Worm (Caenorhabditis elegans) whole organism, L4 larva: ENCODE data around the gene cey-4.

ENCODE experiments used
- T26A8.4 ChIP-seq: fragments of 200-800 bp; sonication (Bioruptor generic); IDR thresholded peaks from 2 replicates; pipeline ENCODE4 v1.3.6; 2022; ENCODE audit warnings: missing genetic modification characterization, missing compliant biosample characterization
- ceh-82 ChIP-seq: sonication (generic microtip); optimal IDR thresholded peaks from 2 replicates; lab custom pipeline; 2017; ENCODE audit warnings: missing biosample characterization, missing genetic modification characterization
- hif-1 ChIP-seq, 2 experiments: sonication (generic microtip); optimal IDR thresholded peaks; 2 replicates each; lab custom pipeline; 2016 to 2017; ENCODE audit warnings: missing compliant biosample characterization in 2 of 2, missing genetic modification characterization in 2 of 2, missing genetic modification reagents in 2 of 2, missing genotype in 2 of 2, mild to moderate bottlenecking in 1 of 2
- lsy-2 ChIP-seq, 2 experiments: fragments of 150-350 bp in 1 of 2; sonication (generic microtip) in 1 of 2; optimal IDR thresholded peaks; 2 replicates each; lab custom pipeline; 2014 to 2017; ENCODE audit warnings: missing biosample characterization in 2 of 2, missing genetic modification characterization in 2 of 2
- mep-1 ChIP-seq: fragments of 150-350 bp; sonication (generic microtip); optimal IDR thresholded peaks from 3 replicates; lab custom pipeline; 2014; ENCODE audit warnings: missing biosample characterization, missing genetic modification characterization
- nhr-6 ChIP-seq: fragments of 150-350 bp; optimal IDR thresholded peaks from 2 replicates; lab custom pipeline; 2014; ENCODE audit warnings: missing biosample characterization, missing genetic modification characterization
- nhr-76 ChIP-seq: fragments of 150-350 bp; optimal IDR thresholded peaks from 2 replicates; lab custom pipeline; 2014; ENCODE audit warnings: missing biosample characterization, missing genetic modification characterization

DNA sequence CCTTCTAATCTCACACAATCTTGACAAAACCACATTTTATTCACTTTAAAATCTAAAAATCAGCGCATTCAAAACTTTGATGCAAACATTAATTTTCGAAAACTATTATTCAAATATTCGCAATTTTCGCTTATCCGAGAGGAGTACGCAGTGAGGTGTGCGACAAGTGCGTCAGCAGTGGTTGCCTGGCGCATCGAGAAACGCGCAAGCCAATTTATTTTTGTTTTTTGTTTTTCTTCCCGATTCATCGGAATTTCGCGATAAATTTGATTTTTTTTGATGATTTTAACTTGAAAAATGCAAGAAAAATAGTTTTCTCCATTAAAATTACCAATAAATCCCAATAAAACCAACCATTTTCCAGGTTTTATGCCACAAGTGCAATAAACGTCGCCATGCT lies 19.6 kb downstream of the cey-4 start, which contains the start of the genes fbxb-85 and hex-3:
- TF ChIP-seq mep-1 (tag; lab: Kevin White, UChicago) (peak; percentile 94), ceh-82 (no peak), nhr-6 (tag; lab: Kevin White, UChicago) (peak; percentile 91), nhr-76 (tag; lab: Kevin White, UChicago) (no peak), hif-1 (tag; optimal IDR thresholded peaks at IDR 0.05; lab: Kevin White, UChicago) (peak; percentile 60 to 75), lsy-2 (tag; optimal IDR thresholded peaks at IDR 0.05; lab: Kevin White, UChicago) (peak; percentile 56 to 96), T26A8.4 (GFP tag; lab: Robert Waterston, UW) (peak; percentile 95)
